Fruit fly (Drosophila melanogaster) whole organism, embryonic: ENCODE data around the gene CG43675.

Source experiments
- Blimp-1 ChIP-seq: fragments of 200-800 bp; sonication (Bioruptor generic); optimal IDR thresholded peaks from 3 replicates; lab custom pipeline; 2018; ENCODE audit warnings: missing biosample characterization, missing genetic modification characterization, mild to moderate bottlenecking, moderate library complexity, missing genetic modification reagents
- CG11093 ChIP-seq: fragments of 200-800 bp; sonication (Bioruptor generic); IDR thresholded peaks from 3 replicates; pipeline ENCODE4 v1.3.6; 2022; ENCODE audit warnings: missing biosample characterization, missing genetic modification characterization
- CG14860 ChIP-seq: fragments of 200-800 bp; sonication (Bioruptor generic); IDR thresholded peaks from 3 replicates; pipeline ENCODE4 v1.3.6; 2022; ENCODE audit warnings: missing biosample characterization, missing genetic modification characterization; ENCODE audit not compliant: partially characterized antibody
- CG9797 ChIP-seq: fragments of 200-800 bp; sonication (Bioruptor generic); optimal IDR thresholded peaks from 3 replicates; lab custom pipeline; 2018; ENCODE audit warnings: missing biosample characterization, mild to moderate bottlenecking, missing genetic modification characterization
- Hr3 ChIP-seq: fragments of 200-800 bp; sonication (Bioruptor generic); optimal IDR thresholded peaks from 3 replicates; lab custom pipeline; 2016; ENCODE audit warnings: missing biosample characterization, missing genetic modification characterization
- gsb ChIP-seq: fragments of 200-800 bp; sonication (Bioruptor generic); IDR thresholded peaks from 2 replicates; pipeline ENCODE4 v1.3.6; 2022; ENCODE audit warnings: missing biosample characterization, missing genetic modification characterization
- hth ChIP-seq: fragments of >200 bp; optimal IDR thresholded peaks from 2 replicates; lab custom pipeline; 2017; ENCODE audit warnings: inconsistent platforms
- inv ChIP-seq: fragments of 200-800 bp; sonication (Bioruptor generic); IDR thresholded peaks from 2 replicates; pipeline ENCODE4 v1.3.6; 2022; ENCODE audit warnings: missing biosample characterization, missing genetic modification characterization; ENCODE audit not compliant: partially characterized antibody
- ken ChIP-seq: fragments of 200-800 bp; sonication (Bioruptor generic); IDR thresholded peaks from 3 replicates; pipeline ENCODE4 v1.3.6; 2022; ENCODE audit warnings: missing biosample characterization, missing genetic modification characterization
- pita ChIP-seq: fragments of 200-800 bp; sonication (Bioruptor generic); optimal IDR thresholded peaks from 2 replicates; lab custom pipeline; 2017; ENCODE audit warnings: missing biosample characterization, mild to moderate bottlenecking, missing genetic modification characterization
- sim ChIP-seq: fragments of 200-800 bp; sonication (Bioruptor generic); IDR thresholded peaks from 2 replicates; pipeline ENCODE4 v1.3.6; 2022; ENCODE audit warnings: missing biosample characterization, missing genetic modification characterization
- wor ChIP-seq: fragments of 200-800 bp; sonication (Bioruptor generic); IDR thresholded peaks from 2 replicates; pipeline ENCODE4 v1.3.6; 2022; ENCODE audit warnings: missing biosample characterization, missing genetic modification characterization

- TF ChIP-seq pita (GFP tag; lab: Kevin White, UChicago) (no peak), CG11093 (GFP tag; lab: Robert Waterston, UW) (no peak), wor (GFP tag; lab: Robert Waterston, UW) (no peak), Blimp-1 (GFP tag; lab: Kevin White, UChicago) (no peak), ken (no peak), CG9797 (no peak), CG14860 (no peak), hth (lab: Kevin White, UChicago) (no peak), sim (GFP tag; lab: Robert Waterston, UW) (no peak), gsb (GFP tag; lab: Robert Waterston, UW) (no peak), Hr3 (no peak), inv (no peak)
Measured at dm6 chr3R:9346539-9346938, 8.8 kb upstream of the CG43675 start.
